Fruit fly (Drosophila melanogaster) whole organism, wandering third instar larva: ENCODE data around the gene CG5758.

Experiments used
- CG32264 ChIP-seq: fragments of 200-800 bp; sonication (Bioruptor generic); optimal IDR thresholded peaks from 2 replicates; lab custom pipeline; 2016; ENCODE audit warnings: missing biosample characterization, missing genetic modification characterization
- CG9705 ChIP-seq: fragments of 200-800 bp; sonication (Bioruptor generic); optimal IDR thresholded peaks from 2 replicates; lab custom pipeline; 2018; ENCODE audit warnings: missing biosample characterization, mild to moderate bottlenecking, missing genetic modification characterization
- CrebA ChIP-seq: fragments of 200-800 bp; sonication (Bioruptor generic); optimal IDR thresholded peaks from 2 replicates; lab custom pipeline; 2016; ENCODE audit warnings: missing biosample characterization, mild to moderate bottlenecking, missing genetic modification characterization, borderline replicate concordance
- Dif ChIP-seq: fragments of 200-275, 200-300 bp; sonication (Bioruptor generic); optimal IDR thresholded peaks from 2 replicates; lab custom pipeline; 2018; ENCODE audit warnings: missing biosample characterization, missing genetic modification characterization; ENCODE audit not compliant: partially characterized antibody
- HLH106 ChIP-seq: fragments of 200-800 bp; optimal IDR thresholded peaks from 3 replicates; lab custom pipeline; 2019; ENCODE audit warnings: missing biosample characterization, mild to moderate bottlenecking, missing genetic modification characterization, moderate library complexity
- Hnf4 ChIP-seq: fragments of 200-800 bp; sonication (Bioruptor generic); optimal IDR thresholded peaks from 2 replicates; lab custom pipeline; 2016; ENCODE audit warnings: missing biosample characterization, mild to moderate bottlenecking, missing genetic modification characterization
- Hr78 ChIP-seq: fragments of >200 bp; optimal IDR thresholded peaks from 2 replicates; lab custom pipeline; 2017; ENCODE audit warnings: missing biosample characterization, missing genetic modification characterization
- Hr83 ChIP-seq: fragments of 200-300 bp; sonication (Bioruptor generic); optimal IDR thresholded peaks from 2 replicates; lab custom pipeline; 2016; ENCODE audit warnings: missing biosample characterization, mild to moderate bottlenecking, missing genetic modification characterization, moderate library complexity; ENCODE audit not compliant: poor library complexity, severe bottlenecking
- Jra ChIP-seq: sonication (Bioruptor generic); optimal IDR thresholded peaks from 2 replicates; lab custom pipeline; 2016; ENCODE audit warnings: missing biosample characterization, missing genetic modification characterization
- Mio ChIP-seq: sonication (Bioruptor generic); optimal IDR thresholded peaks from 2 replicates; lab custom pipeline; 2016; ENCODE audit warnings: missing biosample characterization, missing genetic modification characterization
- Myc ChIP-seq: fragments of >200 bp; optimal IDR thresholded peaks from 2 replicates; lab custom pipeline; 2017
- N ChIP-seq: fragments of >200 bp; optimal IDR thresholded peaks from 2 replicates; lab custom pipeline; 2018; ENCODE audit warnings: missing biosample characterization, missing external identifiers, missing genetic modification characterization
- OdsH ChIP-seq: fragments of 200-800 bp; sonication (Bioruptor generic); optimal IDR thresholded peaks from 2 replicates; lab custom pipeline; 2016; ENCODE audit warnings: missing biosample characterization, mild to moderate bottlenecking, missing genetic modification characterization
- Rel ChIP-seq, 2 experiments: fragments of 200-800 bp; sonication (Bioruptor generic) in 1 of 2; optimal IDR thresholded peaks; 2 replicates in 1 of 2; 3 replicates in 1 of 2; lab custom pipeline; 2016 to 2019; ENCODE audit warnings: mild to moderate bottlenecking in 2 of 2, missing biosample characterization in 2 of 2, missing genetic modification characterization in 2 of 2, moderate library complexity in 1 of 2
- Sp1 ChIP-seq: fragments of 200-800 bp; sonication (Bioruptor generic); optimal IDR thresholded peaks from 3 replicates; lab custom pipeline; 2019; ENCODE audit warnings: missing biosample characterization, mild to moderate bottlenecking, missing genetic modification characterization, moderate library complexity
- br ChIP-seq: fragments of 200-800 bp; sonication (Bioruptor generic); optimal IDR thresholded peaks from 2 replicates; lab custom pipeline; 2016; ENCODE audit warnings: missing biosample characterization, missing genetic modification characterization
- brk ChIP-seq: fragments of 200-800 bp; sonication (Bioruptor generic); optimal IDR thresholded peaks from 2 replicates; lab custom pipeline; 2016; ENCODE audit warnings: missing biosample characterization, mild to moderate bottlenecking, missing genetic modification characterization
- dl ChIP-seq, 2 experiments: fragments of 175-275, 200-275 bp in 1 of 2; fragments of 200-275 bp in 1 of 2; sonication (Bioruptor generic); optimal IDR thresholded peaks; lab custom pipeline; 2018; ENCODE audit warnings: mild to moderate bottlenecking in 2 of 2, missing biosample characterization in 2 of 2, missing genetic modification characterization in 2 of 2, moderate library complexity in 2 of 2; ENCODE audit not compliant: partially characterized antibody in 2 of 2, insufficient read depth in 1 of 2
- dmrt93B ChIP-seq: fragments of 200-800 bp; sonication (Bioruptor generic); optimal IDR thresholded peaks from 2 replicates; lab custom pipeline; 2018; ENCODE audit warnings: missing biosample characterization, mild to moderate bottlenecking, missing genetic modification characterization
- dsf ChIP-seq: sonication (Bioruptor generic); optimal IDR thresholded peaks from 2 replicates; lab custom pipeline; 2016; ENCODE audit warnings: missing biosample characterization, missing genetic modification characterization, borderline replicate concordance
- ey ChIP-seq: fragments of 200-800 bp; sonication (Bioruptor generic); optimal IDR thresholded peaks from 2 replicates; lab custom pipeline; 2016; ENCODE audit warnings: missing biosample characterization, missing genetic modification characterization
- foxo ChIP-seq, 2 experiments: fragments of 200-800 bp; sonication (Bioruptor generic); optimal IDR thresholded peaks; 2 replicates in 1 of 2; 3 replicates in 1 of 2; lab custom pipeline; 2016 to 2017; ENCODE audit warnings: missing biosample characterization in 2 of 2, missing genetic modification characterization in 2 of 2
- fru ChIP-seq: fragments of 200-800 bp; sonication (Bioruptor generic); optimal IDR thresholded peaks from 3 replicates; lab custom pipeline; 2016; ENCODE audit warnings: missing biosample characterization, mild to moderate bottlenecking, missing genetic modification characterization
- h ChIP-seq: fragments of 200-800 bp; sonication (Bioruptor generic); optimal IDR thresholded peaks from 3 replicates; lab custom pipeline; 2016; ENCODE audit warnings: missing biosample characterization, mild to moderate bottlenecking, missing genetic modification characterization
- jim ChIP-seq: fragments of 175-275, 200-325 bp; sonication (Bioruptor generic); optimal IDR thresholded peaks from 2 replicates; lab custom pipeline; 2016; ENCODE audit warnings: missing biosample characterization, mild to moderate bottlenecking, missing genetic modification characterization
- lola ChIP-seq: fragments of >200 bp; optimal IDR thresholded peaks from 2 replicates; lab custom pipeline; 2017; ENCODE audit warnings: missing biosample characterization, missing genetic modification characterization
- pan ChIP-seq: fragments of >200 bp; optimal IDR thresholded peaks from 2 replicates; lab custom pipeline; 2017
- psq ChIP-seq: fragments of 200-800 bp; sonication (Bioruptor generic); optimal IDR thresholded peaks from 3 replicates; lab custom pipeline; 2017; ENCODE audit warnings: missing biosample characterization, mild to moderate bottlenecking, missing genetic modification characterization, moderate library complexity
- rgr ChIP-seq: fragments of 200-800 bp; sonication (Bioruptor generic); optimal IDR thresholded peaks from 3 replicates; lab custom pipeline; 2016; ENCODE audit warnings: missing biosample characterization, mild to moderate bottlenecking, missing genetic modification characterization
- sage ChIP-seq: fragments of 200-800 bp; sonication (Bioruptor generic); optimal IDR thresholded peaks from 2 replicates; lab custom pipeline; 2016; ENCODE audit warnings: missing biosample characterization, mild to moderate bottlenecking, missing genetic modification characterization
- tai ChIP-seq: sonication (Bioruptor generic); optimal IDR thresholded peaks from 2 replicates; lab custom pipeline; 2016; ENCODE audit warnings: missing biosample characterization, missing genetic modification characterization
- woc ChIP-seq: sonication (Bioruptor generic); optimal IDR thresholded peaks from 2 replicates; lab custom pipeline; 2016; ENCODE audit warnings: missing biosample characterization, mild to moderate bottlenecking, missing genetic modification characterization

The CG5758 gene

DNA sequence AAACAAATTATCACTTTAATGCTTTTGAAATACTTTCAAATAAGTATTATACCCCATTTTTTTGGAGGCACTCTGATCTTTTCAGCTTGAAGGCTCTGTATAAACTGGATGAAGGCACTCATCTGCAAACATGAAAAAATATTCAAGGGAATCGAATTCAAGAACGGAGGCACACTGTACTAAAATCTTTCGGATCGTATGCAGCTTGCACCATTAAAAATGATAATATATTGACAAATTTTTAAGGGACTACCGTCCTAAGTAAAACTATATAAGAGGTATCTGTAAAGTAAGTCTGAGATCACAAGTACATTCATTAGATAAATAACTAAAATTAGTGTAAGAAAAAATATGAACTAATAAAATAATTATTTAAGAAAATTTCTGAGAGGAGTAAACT, 6.7 kb upstream of the CG5758 start, which contains the start of gene CG44476:
TSS of gene CG44476 (minus strand) at position 101 of the 400 bp plus-strand sequence.
- TF ChIP-seq tai (GFP tag; lab: Kevin White, UChicago): no peak
- TF ChIP-seq CrebA (GFP tag; lab: Kevin White, UChicago): no peak
- no peak for TF ChIP-seq Sp1
- TF ChIP-seq OdsH (GFP tag; lab: Kevin White, UChicago): no peak
- no peak for TF ChIP-seq pan (lab: Kevin White, UChicago)
- no peak for TF ChIP-seq rgr (GFP tag; lab: Kevin White, UChicago)
- no peak for TF ChIP-seq HLH106 (tag; lab: Kevin White, UChicago)
- TF ChIP-seq N (GFP tag; lab: Kevin White, UChicago): no peak

DNA sequence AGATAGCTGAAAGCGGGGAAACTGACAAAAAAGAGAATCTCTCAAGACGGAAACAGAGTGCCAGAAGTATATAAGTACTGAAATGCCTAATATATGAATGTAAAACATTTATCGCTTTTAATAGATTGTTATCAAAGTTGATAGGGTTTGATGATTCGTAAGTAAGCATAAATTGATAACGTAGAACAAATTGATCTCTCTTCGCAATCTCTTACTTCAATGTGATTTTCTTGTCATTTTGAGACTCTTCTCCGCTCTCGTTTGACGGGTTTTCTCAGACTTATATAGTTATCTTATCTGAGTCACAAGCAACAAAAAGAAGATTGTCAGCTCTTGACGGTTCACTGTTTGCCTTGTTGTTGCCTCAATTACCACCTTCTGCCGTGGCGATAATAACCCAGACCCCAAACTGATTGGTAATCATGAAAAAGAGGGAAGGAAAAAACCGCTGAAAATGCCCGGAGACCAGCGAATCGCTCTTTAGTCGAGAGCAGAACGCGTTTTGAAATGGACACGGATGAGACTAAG, 5.6 kb upstream of the CG5758 start, which contains the start of gene CG15152:
TSS of gene CG15152 (plus strand) at position 372 of the 528 bp plus-strand sequence.
- TF ChIP-seq br (no peak), Hr78 (GFP tag; lab: Kevin White, UChicago) (no peak), HLH106 (tag; lab: Kevin White, UChicago) (no peak), CG9705 (GFP tag; lab: Kevin White, UChicago) (no peak), rgr (GFP tag; lab: Kevin White, UChicago) (no peak), CrebA (GFP tag; lab: Kevin White, UChicago) (peak; percentile 5), OdsH (GFP tag; lab: Kevin White, UChicago) (no peak), Hnf4 (GFP tag; lab: Kevin White, UChicago) (no peak), Sp1 (no peak), pan (lab: Kevin White, UChicago) (no peak), psq (GFP tag; lab: Kevin White, UChicago) (peak; percentile 11), h (no peak), Rel (GFP tag; optimal IDR thresholded peaks at IDR 0.05; lab: Kevin White, UChicago) (no peak), Rel (tag; optimal IDR thresholded peaks at IDR 0.05; lab: Kevin White, UChicago) (peak; percentile 78), Myc (lab: Kevin White, UChicago) (no peak), jim (GFP tag; lab: Kevin White, UChicago) (no peak)

DNA sequence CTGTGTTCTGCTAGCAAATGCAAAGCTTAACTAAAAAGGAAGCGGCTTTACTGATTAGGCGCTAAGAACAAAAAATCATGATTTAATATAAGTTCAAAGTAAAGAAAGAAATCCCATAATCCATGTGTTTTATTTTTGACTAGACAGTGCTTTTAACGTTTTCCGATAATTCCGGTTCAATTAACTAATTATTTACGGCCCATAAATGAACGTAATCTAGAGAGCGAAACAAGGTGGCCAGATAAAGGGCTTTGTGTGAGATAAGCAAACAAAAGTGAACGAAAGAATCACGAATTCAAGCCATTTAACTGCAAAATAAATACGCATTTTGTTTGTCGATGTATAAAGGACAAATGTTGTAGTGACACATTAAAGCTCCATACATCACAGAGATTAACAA, 4.7 kb upstream of the CG5758 start:
- TF ChIP-seq lola (GFP tag; lab: Kevin White, UChicago) (no peak), woc (GFP tag; lab: Kevin White, UChicago) (no peak)

DNA sequence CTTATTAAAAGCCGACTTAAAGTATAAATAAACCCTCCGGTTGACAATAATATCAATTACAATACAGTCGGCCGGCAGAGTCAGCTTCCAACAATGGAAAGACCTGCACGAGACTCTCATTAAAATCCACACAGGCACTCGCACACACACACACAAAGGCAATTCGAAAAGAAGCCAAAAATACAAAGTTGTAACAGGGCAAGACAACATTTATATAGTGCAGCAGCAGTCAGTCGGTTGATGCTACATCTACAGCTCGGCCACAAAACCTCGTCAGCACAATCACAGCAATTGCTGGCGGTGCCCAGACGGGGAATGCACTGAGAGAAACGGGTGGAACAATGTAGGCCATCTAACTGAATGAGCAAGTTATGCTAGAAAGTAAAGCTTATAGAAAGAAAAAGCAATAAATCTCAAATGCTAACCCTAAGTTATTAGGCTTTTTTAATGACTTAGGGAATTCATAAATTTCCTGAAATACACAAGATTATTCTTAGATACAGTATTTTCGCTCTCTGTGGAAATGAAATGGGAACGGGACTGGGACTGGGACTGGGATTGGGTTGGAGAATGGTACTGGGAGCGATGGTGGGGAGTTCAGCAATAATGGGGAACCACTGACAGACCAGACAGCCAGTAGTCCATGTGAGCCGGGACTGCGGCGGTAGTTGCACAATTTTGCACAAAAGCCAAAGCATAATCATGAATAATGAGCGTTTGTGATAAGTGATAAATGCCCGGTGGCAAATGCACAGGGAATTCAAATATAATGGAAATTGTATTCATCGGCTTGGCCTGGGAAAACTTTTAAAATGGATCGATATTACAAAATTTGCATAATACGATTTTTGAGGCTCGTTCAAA, 1.8 kb downstream of the CG5758 start:
- TF ChIP-seq fru (GFP tag; lab: Kevin White, UChicago): peak; percentile 95
- TF ChIP-seq psq (GFP tag; lab: Kevin White, UChicago): peak; percentile 83
- no peak for TF ChIP-seq Dif (GFP tag; lab: Kevin White, UChicago)
- TF ChIP-seq dmrt93B (GFP tag; lab: Kevin White, UChicago): peak; percentile 79
- no peak for TF ChIP-seq dl (GFP tag; optimal IDR thresholded peaks at IDR 0.05; lab: Kevin White, UChicago; ENCODE audit: insufficient read depth in 1 of 2, partially characterized antibody in 2 of 2)
- TF ChIP-seq CrebA (GFP tag; lab: Kevin White, UChicago): peak; percentile 22
- no peak for TF ChIP-seq pan (lab: Kevin White, UChicago)
- TF ChIP-seq Jra (GFP tag; lab: Kevin White, UChicago): peak; percentile 68
- peak; percentile 80 for TF ChIP-seq CG32264 (GFP tag; lab: Kevin White, UChicago)
- peak; percentile 75 for TF ChIP-seq Hnf4 (GFP tag; lab: Kevin White, UChicago)
- peak; percentile 95 for TF ChIP-seq h
- no peak for TF ChIP-seq Mio
- TF ChIP-seq tai (GFP tag; lab: Kevin White, UChicago): peak; percentile 31
- peak; percentile 69 for TF ChIP-seq CG9705 (GFP tag; lab: Kevin White, UChicago)
- TF ChIP-seq sage (GFP tag; lab: Kevin White, UChicago): peak; percentile 73
- TF ChIP-seq br: peak; percentile 92
- TF ChIP-seq rgr (GFP tag; lab: Kevin White, UChicago): peak; percentile 90
- TF ChIP-seq lola (GFP tag; lab: Kevin White, UChicago): no peak
- peak; percentile 93 for TF ChIP-seq ey (GFP tag; lab: Kevin White, UChicago)
- TF ChIP-seq foxo (GFP tag; optimal IDR thresholded peaks at IDR 0.05; lab: Kevin White, UChicago): peak; percentile 22 to 91
- peak; percentile 91 for TF ChIP-seq HLH106 (tag; lab: Kevin White, UChicago)
- TF ChIP-seq Hr83: peak; percentile 9
- peak; percentile 64 for TF ChIP-seq brk (GFP tag; lab: Kevin White, UChicago)
- no peak for TF ChIP-seq dsf (GFP tag; lab: Kevin White, UChicago)
- peak; percentile 91 for TF ChIP-seq woc (GFP tag; lab: Kevin White, UChicago)
- peak; percentile 79 for TF ChIP-seq Rel (GFP tag; optimal IDR thresholded peaks at IDR 0.05; lab: Kevin White, UChicago)
- TF ChIP-seq Rel (tag; optimal IDR thresholded peaks at IDR 0.05; lab: Kevin White, UChicago): peak; percentile 62
- peak; percentile 87 for TF ChIP-seq Sp1
- TF ChIP-seq OdsH (GFP tag; lab: Kevin White, UChicago): peak; percentile 89
- TF ChIP-seq, all 38 proteins: peak for 22
